Worm (Caenorhabditis elegans): Measurements from ENCODE around the gene gpx-6.

DNA sequence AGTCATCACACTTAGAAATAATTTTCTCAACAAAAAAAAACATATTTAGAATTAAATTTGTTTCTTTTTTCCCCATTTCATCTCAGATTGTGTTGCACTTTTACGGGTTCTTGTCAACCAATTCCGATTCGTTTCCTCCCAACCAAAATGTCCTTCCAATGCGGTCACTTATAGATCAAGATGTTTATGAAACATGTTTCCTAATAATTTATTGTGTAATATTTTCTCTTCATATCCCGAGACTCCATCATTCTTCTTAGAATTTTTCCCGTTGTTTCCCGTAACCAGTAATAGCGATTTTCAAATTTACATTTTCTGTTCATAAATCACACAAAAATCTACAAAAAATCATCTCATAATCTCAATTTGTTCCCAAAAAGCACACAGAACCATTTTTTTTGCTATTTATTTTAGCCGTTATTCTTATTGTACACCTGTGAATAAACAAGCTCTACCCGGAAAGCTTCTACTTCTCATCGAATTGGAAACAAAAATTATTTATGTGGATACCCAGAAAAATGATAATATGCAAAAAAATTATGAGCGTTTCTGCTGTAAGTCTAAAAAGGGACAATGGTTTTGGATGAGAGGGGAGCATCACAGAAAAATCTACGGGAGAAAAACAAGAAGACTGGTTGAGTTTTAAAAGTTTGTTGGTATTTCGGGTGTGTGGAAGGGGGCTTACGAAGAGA is 33.4 kb upstream of the gpx-6 start:
- TF ChIP-seq unc-3 (GFP tag; conservative IDR thresholded peaks at IDR 0.05) = no peak
- no peak for TF ChIP-seq unc-3 (tag; optimal IDR thresholded peaks at IDR 0.05)
- no peak for TF ChIP-seq hlh-30 (tag; optimal IDR thresholded peaks at IDR 0.05; ENCODE audit: insufficient read depth)
- no peak for TF ChIP-seq ceh-14 (tag; optimal IDR thresholded peaks at IDR 0.05)
- TF ChIP-seq pha-4 (tag; optimal IDR thresholded peaks at IDR 0.05) = no peak
- TF ChIP-seq sox-4 (tag; optimal IDR thresholded peaks at IDR 0.05) = no peak
- TF ChIP-seq lin-11 (tag; optimal IDR thresholded peaks at IDR 0.05) = no peak
- no peak for TF ChIP-seq elt-2 (tag; optimal IDR thresholded peaks at IDR 0.05)
- TF ChIP-seq npax-4 (tag; optimal IDR thresholded peaks at IDR 0.05) = no peak
- TF ChIP-seq ceh-30 (tag; optimal IDR thresholded peaks at IDR 0.05) = no peak
- no peak for TF ChIP-seq nhr-11 (tag; optimal IDR thresholded peaks at IDR 0.05)
- no peak for TF ChIP-seq unc-86 (tag; optimal IDR thresholded peaks at IDR 0.05)

Measured in whole organism, late embryonic.